Worm (Caenorhabditis elegans) whole organism, L4 larva: ENCODE measurements around the gene ZC204.14.

Experiments used
- D1046.2 ChIP-seq: fragments of 200-800 bp; sonication (Bioruptor generic); IDR thresholded peaks from 2 replicates; pipeline ENCODE4 v1.3.6; 2022; ENCODE audit warnings: missing genetic modification characterization, missing compliant biosample characterization
- ceh-28 ChIP-seq: fragments of 150-350 bp; optimal IDR thresholded peaks from 2 replicates; lab custom pipeline; 2014; ENCODE audit warnings: missing biosample characterization, missing genetic modification reagents, missing genetic modification characterization
- daf-16 ChIP-seq, 3 experiments: sonication (generic microtip); optimal IDR thresholded peaks; 2 replicates each; lab custom pipeline; 2016 to 2017; ENCODE audit warnings: missing genetic modification characterization in 3 of 3, missing genetic modification reagents in 3 of 3, mild to moderate bottlenecking in 2 of 3, missing compliant biosample characterization in 2 of 3, missing biosample characterization in 1 of 3, moderate library complexity in 1 of 3
- fos-1 ChIP-seq: fragments of 150-350 bp; optimal IDR thresholded peaks from 2 replicates; lab custom pipeline; 2014; ENCODE audit warnings: missing biosample characterization, missing genetic modification characterization
- hmg-1.1 ChIP-seq: fragments of 200-800 bp; sonication (Bioruptor generic); IDR thresholded peaks from 2 replicates; pipeline ENCODE4 v1.3.6; 2022; ENCODE audit warnings: missing genetic modification reagents, missing genetic modification characterization, missing compliant biosample characterization
- lin-13 ChIP-seq: fragments of 150-350 bp; optimal IDR thresholded peaks from 2 replicates; lab custom pipeline; 2014; ENCODE audit warnings: missing biosample characterization, missing genetic modification reagents, missing genetic modification characterization
- lin-15B ChIP-seq: fragments of 150-350 bp; sonication (generic microtip); optimal IDR thresholded peaks from 3 replicates; lab custom pipeline; 2014; ENCODE audit warnings: missing biosample characterization, missing genetic modification characterization
- nhr-237 ChIP-seq: sonication (generic microtip); optimal IDR thresholded peaks from 2 replicates; lab custom pipeline; 2017; ENCODE audit warnings: missing biosample characterization, missing genetic modification characterization
- zag-1 ChIP-seq: fragments of 150-350 bp; optimal IDR thresholded peaks from 2 replicates; lab custom pipeline; 2014; ENCODE audit warnings: missing biosample characterization, missing genetic modification characterization
- ztf-11 ChIP-seq: fragments of 150-350 bp; optimal IDR thresholded peaks from 2 replicates; lab custom pipeline; 2014; ENCODE audit warnings: missing biosample characterization, missing genetic modification characterization

- TF ChIP-seq lin-15B (tag; lab: Kevin White, UChicago) (no peak), ztf-11 (tag; lab: Kevin White, UChicago) (no peak), daf-16 (GFP tag; optimal IDR thresholded peaks at IDR 0.05; lab: Kevin White, UChicago) (no peak), daf-16 (tag; optimal IDR thresholded peaks at IDR 0.05; lab: Kevin White, UChicago) (no peak), hmg-1.1 (no peak), fos-1 (tag; lab: Kevin White, UChicago) (no peak), nhr-237 (no peak), lin-13 (GFP tag; lab: Kevin White, UChicago) (no peak), ceh-28 (tag; lab: Kevin White, UChicago) (no peak), D1046.2 (no peak), zag-1 (tag; lab: Kevin White, UChicago) (no peak)
Observed at ce11 chrII:1621795-1622194, 41.0 kb downstream of the ZC204.14 start.
